Fruit fly (Drosophila melanogaster): ENCODE data around the gene CG43630.

dm6 chr3R:12634617-12635016 lies 41.4 kb downstream of the CG43630 start, which contains the start of gene CG11598:
- TF ChIP-seq CG34367 (tag; optimal IDR thresholded peaks at IDR 0.05) (no peak), CG12605 (GFP tag; IDR thresholded peaks at IDR 0.05) (no peak), CG15710 (tag; optimal IDR thresholded peaks at IDR 0.05) (no peak), Ets98B (GFP tag; IDR thresholded peaks at IDR 0.05) (no peak), CG8301 (tag; optimal IDR thresholded peaks at IDR 0.05) (no peak), D1 (tag; optimal IDR thresholded peaks at IDR 0.05) (no peak), EcR (GFP tag; optimal IDR thresholded peaks at IDR 0.05) (no peak)

Data from whole organism, pupa.